Worm (Caenorhabditis elegans) whole organism, L4/young adult: ENCODE results near the gene Y17G7B.8.

Experiments
- W03F9.2 ChIP-seq: fragments of 150-350 bp; optimal IDR thresholded peaks from 2 replicates; lab custom pipeline; 2014; ENCODE audit warnings: missing biosample characterization, missing genetic modification characterization
- dao-5 ChIP-seq: sonication (generic microtip); optimal IDR thresholded peaks from 2 replicates; lab custom pipeline; 2016; ENCODE audit warnings: missing genotype, missing genetic modification characterization, moderate library complexity, missing compliant biosample characterization
- him-1 ChIP-seq: sonication (generic microtip); optimal IDR thresholded peaks from 2 replicates; lab custom pipeline; 2016; ENCODE audit warnings: missing genotype, missing genetic modification reagents, missing genetic modification characterization, missing compliant biosample characterization

ce11 chrII:12051601-12052000 lies 24.1 kb upstream of the Y17G7B.8 start:
- TF ChIP-seq W03F9.2 (tag; lab: Kevin White, UChicago) (no peak), him-1 (tag; lab: Kevin White, UChicago) (no peak), dao-5 (tag; lab: Kevin White, UChicago) (no peak)
